Worm (Caenorhabditis elegans) whole organism, L4/young adult: ENCODE data around the gene irld-47.

Experiments used
- W03F9.2 ChIP-seq: fragments of 150-350 bp; optimal IDR thresholded peaks from 2 replicates; lab custom pipeline; 2014; ENCODE audit warnings: missing biosample characterization, missing genetic modification characterization
- dao-5 ChIP-seq: sonication (generic microtip); optimal IDR thresholded peaks from 2 replicates; lab custom pipeline; 2016; ENCODE audit warnings: missing genotype, missing genetic modification characterization, moderate library complexity, missing compliant biosample characterization
- him-1 ChIP-seq: sonication (generic microtip); optimal IDR thresholded peaks from 2 replicates; lab custom pipeline; 2016; ENCODE audit warnings: missing genotype, missing genetic modification reagents, missing genetic modification characterization, missing compliant biosample characterization

ce11 chrII:7794222-7794621 is 28.1 kb downstream of the irld-47 start, which contains the start of gene glr-4:
- no peak for TF ChIP-seq W03F9.2 (tag; lab: Kevin White, UChicago)
- TF ChIP-seq him-1 (tag; lab: Kevin White, UChicago) = no peak
- TF ChIP-seq dao-5 (tag; lab: Kevin White, UChicago) = no peak
